Worm (Caenorhabditis elegans): ENCODE data around the gene eea-1.
A peak's percentile ranks its signal among the peaks of the same experiment; 100 is the strongest.
"Not testable (repeated sequence)": the region's sequence is repeated elsewhere in the genome, so short reads cannot be mapped to it uniquely, and the experiment has no call there.

eea-1 gene

ce11 chrV:13484339-13484738 lies 12.8 kb downstream of the eea-1 start, which contains the start of gene T10G3.4:
Gene T10G3.4, minus strand, starts transcription at chrV:13484439.
- TF ChIP-seq dao-5 (tag; optimal IDR thresholded peaks at IDR 0.05) (no peak), W03F9.2 (tag; optimal IDR thresholded peaks at IDR 0.05) (no peak), him-1 (tag; optimal IDR thresholded peaks at IDR 0.05) (no peak)

ce11 chrV:13479766-13480165 lies 17.4 kb downstream of the eea-1 start, which contains the start of gene T10G3.2:
Gene T10G3.2, minus strand, starts transcription at chrV:13479866.
- TF ChIP-seq W03F9.2 (tag; optimal IDR thresholded peaks at IDR 0.05): no peak
- TF ChIP-seq him-1 (tag; optimal IDR thresholded peaks at IDR 0.05): no peak
- no peak for TF ChIP-seq dao-5 (tag; optimal IDR thresholded peaks at IDR 0.05)

ce11 chrV:13476350-13476749 lies 20.8 kb downstream of the eea-1 start, which contains the start of gene T10G3.8:
Gene T10G3.8, minus strand, starts transcription at chrV:13476450.
- no peak for TF ChIP-seq dao-5 (tag; optimal IDR thresholded peaks at IDR 0.05)
- TF ChIP-seq him-1 (tag; optimal IDR thresholded peaks at IDR 0.05): no peak
- TF ChIP-seq W03F9.2 (tag; optimal IDR thresholded peaks at IDR 0.05): no peak

ce11 chrV:13473467-13473866 lies 23.7 kb downstream of the eea-1 start, which contains the start of gene T10G3.1:
Gene T10G3.1, minus strand, starts transcription at chrV:13473679.
- TF ChIP-seq him-1 (tag; optimal IDR thresholded peaks at IDR 0.05): no peak
- no peak for TF ChIP-seq W03F9.2 (tag; optimal IDR thresholded peaks at IDR 0.05)

ce11 chrV:13472062-13472461 lies 25.1 kb downstream of the eea-1 start:
- TF ChIP-seq him-1 (tag; optimal IDR thresholded peaks at IDR 0.05): no peak
- no peak for TF ChIP-seq W03F9.2 (tag; optimal IDR thresholded peaks at IDR 0.05)
- TF ChIP-seq dao-5 (tag; optimal IDR thresholded peaks at IDR 0.05): no peak

ce11 chrV:13468190-13468765 lies 28.9 kb downstream of the eea-1 start, which contains the start of the genes F25H9.6 and F25H9.7:
Gene F25H9.6, minus strand, starts transcription at chrV:13468361.
Gene F25H9.7, plus strand, starts transcription at chrV:13468376.
- TF ChIP-seq W03F9.2 (tag; optimal IDR thresholded peaks at IDR 0.05) (peak; percentile 73), him-1 (tag; optimal IDR thresholded peaks at IDR 0.05) (peak; percentile 80), dao-5 (tag; optimal IDR thresholded peaks at IDR 0.05) (no peak)

- TF ChIP-seq him-1 (tag; optimal IDR thresholded peaks at IDR 0.05) (no peak), dao-5 (tag; optimal IDR thresholded peaks at IDR 0.05) (no peak), W03F9.2 (tag; optimal IDR thresholded peaks at IDR 0.05) (no peak)
These were observed 33.0 kb downstream of the eea-1 start for ce11 chrV:13464123-13464522.

ce11 chrV:13462974-13463373 lies 34.2 kb downstream of the eea-1 start, which contains the start of gene frm-10:
Gene frm-10, plus strand, starts transcription at chrV:13463207.
- no peak for TF ChIP-seq him-1 (tag; optimal IDR thresholded peaks at IDR 0.05)
- TF ChIP-seq dao-5 (tag; optimal IDR thresholded peaks at IDR 0.05): no peak
- peak; percentile 55 for TF ChIP-seq W03F9.2 (tag; optimal IDR thresholded peaks at IDR 0.05)

ce11 chrV:13459323-13459722 lies 37.8 kb downstream of the eea-1 start, which contains the start of gene bath-39:
Gene bath-39, plus strand, starts transcription at chrV:13459459.
- TF ChIP-seq dao-5 (tag; optimal IDR thresholded peaks at IDR 0.05) (no peak), W03F9.2 (tag; optimal IDR thresholded peaks at IDR 0.05) (no peak), him-1 (tag; optimal IDR thresholded peaks at IDR 0.05) (no peak)

ce11 chrV:13457858-13458257 lies 39.3 kb downstream of the eea-1 start, which contains the start of gene F25H9.2:
Gene F25H9.2, plus strand, starts transcription at chrV:13458083.
- TF ChIP-seq W03F9.2 (tag; optimal IDR thresholded peaks at IDR 0.05) (no peak), him-1 (tag; optimal IDR thresholded peaks at IDR 0.05) (no peak), dao-5 (tag; optimal IDR thresholded peaks at IDR 0.05) (no peak)

- TF ChIP-seq dao-5 (tag; optimal IDR thresholded peaks at IDR 0.05): no peak
- TF ChIP-seq him-1 (tag; optimal IDR thresholded peaks at IDR 0.05): no peak
- TF ChIP-seq W03F9.2 (tag; optimal IDR thresholded peaks at IDR 0.05): no peak
These were observed 41.7 kb downstream of the eea-1 start, which contains the start of gene lurp-3 for ce11 chrV:13455448-13455847. Gene lurp-3, plus strand, starts transcription at chrV:13455748.

ce11 chrV:13453334-13453733 lies 43.8 kb downstream of the eea-1 start, which contains the start of gene lurp-2:
Gene lurp-2, plus strand, starts transcription at chrV:13453634.
- TF ChIP-seq W03F9.2 (tag; optimal IDR thresholded peaks at IDR 0.05) (no peak), him-1 (tag; optimal IDR thresholded peaks at IDR 0.05) (no peak), dao-5 (tag; optimal IDR thresholded peaks at IDR 0.05) (no peak)

- no peak for TF ChIP-seq W03F9.2 (tag; optimal IDR thresholded peaks at IDR 0.05)
- no peak for TF ChIP-seq him-1 (tag; optimal IDR thresholded peaks at IDR 0.05)
- no peak for TF ChIP-seq dao-5 (tag; optimal IDR thresholded peaks at IDR 0.05)
These were observed 51.8 kb downstream of the eea-1 start, which contains the start of gene Y2H9A.4 for ce11 chrV:13445229-13445949. Gene Y2H9A.4, plus strand, starts transcription at chrV:13445899.

- TF ChIP-seq him-1, dao-5, W03F9.2 (tag; optimal IDR thresholded peaks at IDR 0.05): not testable (repeated sequence)
These were observed 53.6 kb downstream of the eea-1 start, which contains the start of gene Y2H9A.6 for ce11 chrV:13443535-13443934. Gene Y2H9A.6, plus strand, starts transcription at chrV:13443835.

Data from whole organism, L4/young adult.